Fruit fly (Drosophila melanogaster) whole organism, prepupa: ENCODE results near the gene Best4.

ENCODE experiments used
- Blimp-1 ChIP-seq: fragments of 200-800 bp; sonication (Bioruptor generic); optimal IDR thresholded peaks from 3 replicates; lab custom pipeline; 2017; ENCODE audit warnings: missing biosample characterization, missing genetic modification characterization, mild to moderate bottlenecking, moderate library complexity, missing genetic modification reagents
- CG10631 ChIP-seq: fragments of 200-800 bp; sonication (Bioruptor generic); optimal IDR thresholded peaks from 2 replicates; lab custom pipeline; 2016; ENCODE audit warnings: missing biosample characterization, missing genetic modification characterization
- CG10669 ChIP-seq: fragments of 200-800 bp; sonication (Bioruptor generic); optimal IDR thresholded peaks from 3 replicates; lab custom pipeline; 2018; ENCODE audit warnings: missing biosample characterization, mild to moderate bottlenecking, missing genetic modification characterization, moderate library complexity
- CG11294 ChIP-seq: fragments of 200-800 bp; sonication (Bioruptor generic); IDR thresholded peaks from 2 replicates; pipeline ENCODE4 v1.3.6; 2022; ENCODE audit warnings: missing biosample characterization, missing genetic modification characterization
- CG11902 ChIP-seq: fragments of 200-800 bp; sonication (Bioruptor generic); optimal IDR thresholded peaks from 3 replicates; lab custom pipeline; 2016; ENCODE audit warnings: missing biosample characterization, missing genetic modification characterization
- CG1621 ChIP-seq: fragments of 200-800 bp; sonication (Bioruptor generic); optimal IDR thresholded peaks from 3 replicates; lab custom pipeline; 2018; ENCODE audit warnings: missing biosample characterization, mild to moderate bottlenecking, missing genetic modification characterization
- CG16779 ChIP-seq: fragments of 200-800 bp; sonication (Bioruptor generic); optimal IDR thresholded peaks from 3 replicates; lab custom pipeline; 2017; ENCODE audit warnings: missing biosample characterization, mild to moderate bottlenecking, missing genetic modification characterization
- CG3032 ChIP-seq: fragments of 200-800 bp; optimal IDR thresholded peaks from 2 replicates; lab custom pipeline; 2019; ENCODE audit warnings: missing biosample characterization, mild to moderate bottlenecking, missing genetic modification characterization, moderate library complexity
- CG32006 ChIP-seq: fragments of 200-800 bp; sonication (Bioruptor generic); optimal IDR thresholded peaks from 3 replicates; lab custom pipeline; 2017; ENCODE audit warnings: missing biosample characterization, mild to moderate bottlenecking, missing genetic modification characterization
- CG3919 ChIP-seq: fragments of 200-800 bp; sonication (Bioruptor generic); optimal IDR thresholded peaks from 3 replicates; lab custom pipeline; 2016; ENCODE audit warnings: missing biosample characterization, missing genetic modification characterization
- CG4318 ChIP-seq: fragments of 200-800 bp; sonication (Bioruptor generic); optimal IDR thresholded peaks from 3 replicates; lab custom pipeline; 2017; ENCODE audit warnings: missing biosample characterization, mild to moderate bottlenecking, missing genetic modification characterization
- CG6276 ChIP-seq: fragments of 200-800 bp; sonication (Bioruptor generic); optimal IDR thresholded peaks from 2 replicates; lab custom pipeline; 2017; ENCODE audit warnings: missing biosample characterization, mild to moderate bottlenecking, missing genetic modification characterization
- CG6792 ChIP-seq: fragments of 200-800 bp; sonication (Bioruptor generic); optimal IDR thresholded peaks from 3 replicates; lab custom pipeline; 2016; ENCODE audit warnings: missing biosample characterization, missing genetic modification characterization
- CG6808 ChIP-seq: fragments of 200-800 bp; sonication (Bioruptor generic); optimal IDR thresholded peaks from 3 replicates; lab custom pipeline; 2017; ENCODE audit warnings: missing biosample characterization, missing genetic modification characterization, mild to moderate bottlenecking, moderate library complexity, missing genetic modification reagents
- CG7368 ChIP-seq: fragments of 200-800 bp; sonication (Bioruptor generic); optimal IDR thresholded peaks from 3 replicates; lab custom pipeline; 2016; ENCODE audit warnings: missing biosample characterization, missing genetic modification characterization
- CG8319 ChIP-seq: fragments of 200-800 bp; sonication (Bioruptor generic); optimal IDR thresholded peaks from 3 replicates; lab custom pipeline; 2016; ENCODE audit warnings: missing biosample characterization, missing genetic modification characterization
- CG8632 ChIP-seq: fragments of 200-800 bp; sonication (Bioruptor generic); optimal IDR thresholded peaks from 3 replicates; lab custom pipeline; 2016; ENCODE audit warnings: missing biosample characterization, missing genetic modification characterization
- Eip75B ChIP-seq: fragments of 200-800 bp; sonication (Bioruptor generic); optimal IDR thresholded peaks from 3 replicates; lab custom pipeline; 2016; ENCODE audit warnings: missing biosample characterization, missing genetic modification characterization
- Eip78C ChIP-seq: fragments of 200-800 bp; sonication (Bioruptor generic); peaks from one replicate; lab custom pipeline; 2016; ENCODE audit warnings: missing biosample characterization, missing genetic modification characterization
- Eip93F ChIP-seq: fragments of 200-800 bp; sonication (Bioruptor generic); optimal IDR thresholded peaks from 2 replicates; lab custom pipeline; 2016; ENCODE audit warnings: missing biosample characterization, mild to moderate bottlenecking, missing genetic modification characterization
- Ets21C ChIP-seq: fragments of 200-800 bp; sonication (Bioruptor generic); optimal IDR thresholded peaks from 3 replicates; lab custom pipeline; 2016; ENCODE audit warnings: missing biosample characterization, missing genetic modification characterization
- Ets96B ChIP-seq: fragments of 200-800 bp; optimal IDR thresholded peaks from 2 replicates; lab custom pipeline; 2019; ENCODE audit warnings: missing biosample characterization, mild to moderate bottlenecking, missing genetic modification characterization, moderate library complexity
- Hr38 ChIP-seq: sonication (Bioruptor generic); optimal IDR thresholded peaks from 2 replicates; lab custom pipeline; 2016; ENCODE audit warnings: missing biosample characterization, missing genetic modification characterization
- Hr4 ChIP-seq: fragments of 200-800 bp; sonication (Bioruptor generic); optimal IDR thresholded peaks from 3 replicates; lab custom pipeline; 2016; ENCODE audit warnings: missing biosample characterization, missing genetic modification characterization
- Lpt ChIP-seq: fragments of 200-800 bp; sonication (Bioruptor generic); optimal IDR thresholded peaks from 3 replicates; lab custom pipeline; 2016; ENCODE audit warnings: missing biosample characterization, missing genetic modification characterization
- Met ChIP-seq: fragments of 200-800 bp; sonication (Bioruptor generic); optimal IDR thresholded peaks from 3 replicates; lab custom pipeline; 2016; ENCODE audit warnings: missing biosample characterization, missing genetic modification characterization
- OdsH ChIP-seq: fragments of 200-800 bp; sonication (Bioruptor generic); optimal IDR thresholded peaks from 3 replicates; lab custom pipeline; 2016; ENCODE audit warnings: missing biosample characterization, missing genetic modification characterization
- Smox ChIP-seq: fragments of 200-800 bp; sonication (Bioruptor generic); optimal IDR thresholded peaks from 3 replicates; lab custom pipeline; 2016; ENCODE audit warnings: missing biosample characterization, missing genetic modification characterization
- Sox102F ChIP-seq: fragments of 200-800 bp; sonication (Bioruptor generic); optimal IDR thresholded peaks from 2 replicates; lab custom pipeline; 2016; ENCODE audit warnings: missing biosample characterization, mild to moderate bottlenecking, missing genetic modification characterization
- Sox14 ChIP-seq: fragments of 200-800 bp; sonication (Bioruptor generic); optimal IDR thresholded peaks from 3 replicates; lab custom pipeline; 2016; ENCODE audit warnings: missing biosample characterization, missing genetic modification characterization
- achi ChIP-seq: fragments of 200-800 bp; sonication (Bioruptor generic); optimal IDR thresholded peaks from 3 replicates; lab custom pipeline; 2016; ENCODE audit warnings: missing biosample characterization, missing genetic modification characterization
- acj6 ChIP-seq: fragments of 200-800 bp; sonication (Bioruptor generic); optimal IDR thresholded peaks from 3 replicates; lab custom pipeline; 2016; ENCODE audit warnings: missing biosample characterization, missing genetic modification characterization
- dac ChIP-seq: fragments of 200-800 bp; sonication (Bioruptor generic); optimal IDR thresholded peaks from 2 replicates; lab custom pipeline; 2017; ENCODE audit warnings: missing biosample characterization, mild to moderate bottlenecking, missing genetic modification characterization
- eg ChIP-seq: fragments of 200-800 bp; sonication (Bioruptor generic); IDR thresholded peaks from 3 replicates; pipeline ENCODE4 v1.3.6; 2022; ENCODE audit warnings: missing biosample characterization, missing genetic modification characterization
- esn ChIP-seq: fragments of 200-800 bp; sonication (Bioruptor generic); optimal IDR thresholded peaks from 2 replicates; lab custom pipeline; 2016; ENCODE audit warnings: missing biosample characterization, mild to moderate bottlenecking, missing genetic modification characterization, moderate library complexity
- fd59A ChIP-seq: fragments of 200-800 bp; sonication (Bioruptor generic); optimal IDR thresholded peaks from 2 replicates; lab custom pipeline; 2017; ENCODE audit warnings: missing biosample characterization, mild to moderate bottlenecking, missing genetic modification characterization, missing genetic modification reagents
- fd85E ChIP-seq: fragments of 200-800 bp; sonication (Bioruptor generic); optimal IDR thresholded peaks from 3 replicates; lab custom pipeline; 2016; ENCODE audit warnings: missing biosample characterization, missing genetic modification characterization
- fkh ChIP-seq: fragments of 200-800 bp; sonication (Bioruptor generic); optimal IDR thresholded peaks from 3 replicates; lab custom pipeline; 2017; ENCODE audit warnings: missing biosample characterization, mild to moderate bottlenecking, missing genetic modification characterization, moderate library complexity
- net ChIP-seq: fragments of 200-800 bp; sonication (Bioruptor generic); optimal IDR thresholded peaks from 3 replicates; lab custom pipeline; 2016; ENCODE audit warnings: missing biosample characterization, missing genetic modification characterization
- salr ChIP-seq, 2 experiments: fragments of 200-800 bp; sonication (Bioruptor generic); optimal IDR thresholded peaks; 3 replicates each; lab custom pipeline; 2016 to 2018; ENCODE audit warnings: missing biosample characterization in 2 of 2, missing genetic modification characterization in 2 of 2, mild to moderate bottlenecking in 1 of 2
- ss ChIP-seq, 2 experiments: fragments of 200-800 bp; sonication (Bioruptor generic); optimal IDR thresholded peaks; 2 replicates in 1 of 2; 3 replicates in 1 of 2; lab custom pipeline; 2017 to 2018; ENCODE audit warnings: mild to moderate bottlenecking in 2 of 2, missing biosample characterization in 2 of 2, missing genetic modification characterization in 2 of 2, moderate library complexity in 1 of 2

Gene Best4

dm6 chr3L:15253606-15254054, 45.1 kb upstream of the Best4 start (continued):
- TF ChIP-seq achi (GFP tag; lab: Kevin White, UChicago) (peak; percentile 37), CG11902 (GFP tag; lab: Kevin White, UChicago) (no peak), Sox102F (GFP tag; lab: Kevin White, UChicago) (no peak), CG10631 (GFP tag; lab: Kevin White, UChicago) (peak; percentile 50), dac (GFP tag; lab: Kevin White, UChicago) (peak; percentile 60), Smox (GFP tag; lab: Kevin White, UChicago) (peak; percentile 9), CG6808 (GFP tag; lab: Kevin White, UChicago) (peak; percentile 53), Hr38 (GFP tag; lab: Kevin White, UChicago) (no peak), CG10669 (GFP tag; lab: Kevin White, UChicago) (peak; percentile 11), OdsH (GFP tag; lab: Kevin White, UChicago) (peak; percentile 53), Hr4 (GFP tag; lab: Kevin White, UChicago) (peak; percentile 76), Ets21C (GFP tag; lab: Kevin White, UChicago) (no peak), esn (peak; percentile 37), ss (GFP tag; optimal IDR thresholded peaks at IDR 0.05; lab: Kevin White, UChicago) (peak in 1 of 2 experiments; percentile 19), fkh (GFP tag; lab: Kevin White, UChicago) (no peak)

- no peak for TF ChIP-seq CG10669 (GFP tag; lab: Kevin White, UChicago)
- TF ChIP-seq eg (GFP tag; lab: Robert Waterston, UW), result no peak
- TF ChIP-seq Eip93F (GFP tag; lab: Kevin White, UChicago), result no peak
- no peak for TF ChIP-seq Hr4 (GFP tag; lab: Kevin White, UChicago)
- TF ChIP-seq CG11294 (GFP tag; lab: Robert Waterston, UW), result no peak
Measured at dm6 chr3L:15254118-15254517, 44.6 kb upstream of the Best4 start.

dm6 chr3L:15257154-15257553, 41.6 kb upstream of the Best4 start:
- TF ChIP-seq Sox102F (GFP tag; lab: Kevin White, UChicago), result no peak
- no peak for TF ChIP-seq CG16779
- no peak for TF ChIP-seq Smox (GFP tag; lab: Kevin White, UChicago)
- peak; percentile 26 for TF ChIP-seq Hr4 (GFP tag; lab: Kevin White, UChicago)
- TF ChIP-seq CG32006 (GFP tag; lab: Kevin White, UChicago), result peak; percentile 53
- TF ChIP-seq CG4318 (GFP tag; lab: Kevin White, UChicago), result peak; percentile 9
- TF ChIP-seq eg (GFP tag; lab: Robert Waterston, UW), result 0 out of 3 replicates have a peak, but pooled peaks have one; percentile 27
- TF ChIP-seq salr (GFP tag; optimal IDR thresholded peaks at IDR 0.05; lab: Kevin White, UChicago), result peak in 1 of 2 experiments; percentile 1
- no peak for TF ChIP-seq Met (GFP tag; lab: Kevin White, UChicago)
- no peak for TF ChIP-seq Ets21C (GFP tag; lab: Kevin White, UChicago)
- TF ChIP-seq Sox14 (GFP tag; lab: Kevin White, UChicago), result no peak
- peak; percentile 42 for TF ChIP-seq Eip78C (GFP tag; lab: Kevin White, UChicago)

dm6 chr3L:15258357-15258756, 40.4 kb upstream of the Best4 start:
- TF ChIP-seq CG3032, result no peak
- peak; percentile 31 for TF ChIP-seq Lpt (GFP tag; lab: Kevin White, UChicago)
- peak; percentile 56 for TF ChIP-seq CG10669 (GFP tag; lab: Kevin White, UChicago)
- no peak for TF ChIP-seq CG1621
- no peak for TF ChIP-seq fkh (GFP tag; lab: Kevin White, UChicago)
- TF ChIP-seq CG6792 (GFP tag; lab: Kevin White, UChicago), result peak; percentile 68
- TF ChIP-seq Sox102F (GFP tag; lab: Kevin White, UChicago), result peak; percentile 71
- TF ChIP-seq Sox14 (GFP tag; lab: Kevin White, UChicago), result peak; percentile 37
- TF ChIP-seq Eip93F (GFP tag; lab: Kevin White, UChicago), result no peak
- peak in 1 of 2 experiments; percentile 41 for TF ChIP-seq salr (GFP tag; optimal IDR thresholded peaks at IDR 0.05; lab: Kevin White, UChicago)
- TF ChIP-seq achi (GFP tag; lab: Kevin White, UChicago), result peak; percentile 57
- peak; percentile 5 for TF ChIP-seq CG6276 (GFP tag; lab: Kevin White, UChicago)
- peak; percentile 74 for TF ChIP-seq Eip75B (GFP tag; lab: Kevin White, UChicago)
- TF ChIP-seq CG8632, result peak; percentile 57
- TF ChIP-seq CG32006 (GFP tag; lab: Kevin White, UChicago), result peak; percentile 61
- peak in 1 of 2 experiments; percentile 53 for TF ChIP-seq ss (GFP tag; optimal IDR thresholded peaks at IDR 0.05; lab: Kevin White, UChicago)
- peak; percentile 51 for TF ChIP-seq Smox (GFP tag; lab: Kevin White, UChicago)
- TF ChIP-seq acj6 (GFP tag; lab: Kevin White, UChicago), result peak; percentile 62
- no peak for TF ChIP-seq fd59A (GFP tag; lab: Kevin White, UChicago)
- TF ChIP-seq net, result peak; percentile 56
- peak; percentile 65 for TF ChIP-seq Met (GFP tag; lab: Kevin White, UChicago)
- no peak for TF ChIP-seq Hr38 (GFP tag; lab: Kevin White, UChicago)
- no peak for TF ChIP-seq Blimp-1 (GFP tag; lab: Kevin White, UChicago)
- peak; percentile 61 for TF ChIP-seq Hr4 (GFP tag; lab: Kevin White, UChicago)
- no peak for TF ChIP-seq CG8319 (GFP tag; lab: Kevin White, UChicago)
- peak; percentile 16 for TF ChIP-seq CG7368
- TF ChIP-seq fd85E (GFP tag; lab: Kevin White, UChicago), result peak; percentile 9
- peak; percentile 49 for TF ChIP-seq CG11902 (GFP tag; lab: Kevin White, UChicago)
- TF ChIP-seq Ets21C (GFP tag; lab: Kevin White, UChicago), result peak; percentile 27
- TF ChIP-seq CG3919 (GFP tag; lab: Kevin White, UChicago), result peak; percentile 65
- TF ChIP-seq Ets96B (tag; lab: Kevin White, UChicago), result peak; percentile 67
